Fruit fly (Drosophila melanogaster): Measurements from ENCODE around the gene CG8031.

The CG8031 gene

DNA sequence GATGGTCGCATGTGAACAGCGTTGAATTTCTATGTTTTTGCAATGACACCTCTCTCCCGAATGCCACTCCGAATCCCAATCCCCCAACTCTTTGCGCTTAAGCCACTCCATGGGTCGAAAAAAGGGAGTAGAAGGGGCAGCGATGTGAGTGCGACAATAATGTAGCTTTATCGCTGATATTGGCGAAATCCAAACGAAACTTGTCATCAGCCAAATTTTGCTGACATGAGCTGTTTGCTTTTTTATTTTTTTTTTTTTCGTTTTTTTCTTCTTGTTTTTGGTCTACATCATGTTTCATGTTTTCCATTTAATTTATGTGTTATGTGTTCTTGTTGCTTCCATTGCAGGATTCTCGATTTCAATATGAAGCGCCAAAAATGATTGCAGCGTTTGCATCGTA lies 7.9 kb upstream of the CG8031 start:
- no peak for TF ChIP-seq Crg-1 (GFP tag; optimal IDR thresholded peaks at IDR 0.05)
- TF ChIP-seq tj (GFP tag; optimal IDR thresholded peaks at IDR 0.05) = peak; percentile 99

DNA sequence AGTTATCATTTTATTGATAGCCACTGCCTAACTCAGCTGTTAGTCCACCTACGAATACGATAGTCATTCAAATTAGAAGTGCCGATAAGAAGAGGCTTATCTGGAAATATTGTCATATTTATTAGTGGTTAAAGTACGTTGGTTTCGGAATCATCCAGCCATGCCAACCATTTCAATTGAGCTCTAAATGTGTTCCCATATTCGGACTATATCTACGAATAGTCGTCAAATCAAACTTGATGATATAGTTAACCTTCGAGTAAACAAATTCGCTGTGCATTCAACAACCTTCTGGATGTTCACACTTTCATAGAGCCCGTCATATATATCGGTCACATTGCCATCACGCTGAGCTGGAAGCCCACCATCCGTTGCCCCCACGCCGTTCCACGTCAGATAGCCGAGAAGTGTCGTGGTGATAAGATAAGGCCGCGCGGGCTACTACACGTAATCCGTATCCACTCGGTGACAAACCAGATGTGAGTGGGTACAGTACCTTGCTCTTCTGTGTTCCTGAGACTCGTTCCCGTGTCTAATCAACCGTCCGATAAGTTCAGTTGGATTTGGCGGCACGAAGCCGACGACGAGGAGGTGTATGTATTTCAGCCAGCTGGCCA lies 7.3 kb upstream of the CG8031 start:
- TF ChIP-seq cic (GFP tag; optimal IDR thresholded peaks at IDR 0.05) (peak; percentile 42), bab1 (GFP tag; optimal IDR thresholded peaks at IDR 0.05) (no peak), Crg-1 (GFP tag; optimal IDR thresholded peaks at IDR 0.05) (no peak), Mnt (GFP tag; optimal IDR thresholded peaks at IDR 0.05) (peak; percentile 36), CG12768 (GFP tag; optimal IDR thresholded peaks at IDR 0.05) (no peak), CG5204 (GFP tag; optimal IDR thresholded peaks at IDR 0.05) (no peak), CG7101 (tag; optimal IDR thresholded peaks at IDR 0.05) (no peak), toe (GFP tag; optimal IDR thresholded peaks at IDR 0.05) (no peak), CG7045 (GFP tag; optimal IDR thresholded peaks at IDR 0.05) (no peak), CG1620 (GFP tag; optimal IDR thresholded peaks at IDR 0.05) (no peak), cnc (optimal IDR thresholded peaks at IDR 0.05) (no peak), kay (GFP tag; ENCODE audit: borderline replicate concordance) (no peak), tj (GFP tag; optimal IDR thresholded peaks at IDR 0.05) (no peak), CG11617 (GFP tag; optimal IDR thresholded peaks at IDR 0.05) (no peak), CG14711 (tag; optimal IDR thresholded peaks at IDR 0.05) (no peak), ovo (GFP tag; optimal IDR thresholded peaks at IDR 0.05) (peak; percentile 5), Clk (GFP tag; optimal IDR thresholded peaks at IDR 0.05) (no peak), Hr96 (GFP tag; optimal IDR thresholded peaks at IDR 0.05) (no peak), CG33017 (tag; optimal IDR thresholded peaks at IDR 0.05) (peak; percentile 19), pad (GFP tag; optimal IDR thresholded peaks at IDR 0.05) (no peak)

DNA sequence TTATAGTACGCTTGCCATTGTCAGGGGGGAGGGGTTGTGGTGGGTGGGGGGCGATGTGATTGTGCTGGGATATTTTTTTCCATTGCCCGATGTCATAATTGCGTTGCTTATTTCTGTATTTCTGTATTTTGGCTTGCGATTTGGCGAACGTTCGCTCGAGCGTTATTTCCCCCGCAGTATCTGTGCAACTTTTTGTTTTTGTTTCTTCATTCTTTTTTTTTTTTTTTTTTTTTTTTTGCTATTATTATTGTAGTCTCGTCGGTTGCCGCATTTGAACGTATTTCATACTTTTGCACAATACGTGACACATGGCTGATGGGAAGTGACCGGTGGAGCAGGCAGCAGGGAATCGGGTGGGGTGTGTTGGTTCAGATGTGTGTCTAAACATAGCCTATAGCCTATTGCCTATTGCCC lies 6.5 kb upstream of the CG8031 start:
- TF ChIP-seq kay (GFP tag; ENCODE audit: borderline replicate concordance) = peak; percentile 91
- no peak for TF ChIP-seq pad (GFP tag; optimal IDR thresholded peaks at IDR 0.05)
- no peak for TF ChIP-seq CG14711 (tag; optimal IDR thresholded peaks at IDR 0.05)
- peak; percentile 40 for TF ChIP-seq tj (GFP tag; optimal IDR thresholded peaks at IDR 0.05)
- TF ChIP-seq ovo (GFP tag; optimal IDR thresholded peaks at IDR 0.05) = no peak
- peak; percentile 90 for TF ChIP-seq cic (GFP tag; optimal IDR thresholded peaks at IDR 0.05)
- TF ChIP-seq Clk (GFP tag; optimal IDR thresholded peaks at IDR 0.05) = no peak
- TF ChIP-seq Mnt (GFP tag; optimal IDR thresholded peaks at IDR 0.05) = peak; percentile 65
- TF ChIP-seq CG11617 (GFP tag; optimal IDR thresholded peaks at IDR 0.05) = peak; percentile 8
- peak; percentile 47 for TF ChIP-seq CG12768 (GFP tag; optimal IDR thresholded peaks at IDR 0.05)

DNA sequence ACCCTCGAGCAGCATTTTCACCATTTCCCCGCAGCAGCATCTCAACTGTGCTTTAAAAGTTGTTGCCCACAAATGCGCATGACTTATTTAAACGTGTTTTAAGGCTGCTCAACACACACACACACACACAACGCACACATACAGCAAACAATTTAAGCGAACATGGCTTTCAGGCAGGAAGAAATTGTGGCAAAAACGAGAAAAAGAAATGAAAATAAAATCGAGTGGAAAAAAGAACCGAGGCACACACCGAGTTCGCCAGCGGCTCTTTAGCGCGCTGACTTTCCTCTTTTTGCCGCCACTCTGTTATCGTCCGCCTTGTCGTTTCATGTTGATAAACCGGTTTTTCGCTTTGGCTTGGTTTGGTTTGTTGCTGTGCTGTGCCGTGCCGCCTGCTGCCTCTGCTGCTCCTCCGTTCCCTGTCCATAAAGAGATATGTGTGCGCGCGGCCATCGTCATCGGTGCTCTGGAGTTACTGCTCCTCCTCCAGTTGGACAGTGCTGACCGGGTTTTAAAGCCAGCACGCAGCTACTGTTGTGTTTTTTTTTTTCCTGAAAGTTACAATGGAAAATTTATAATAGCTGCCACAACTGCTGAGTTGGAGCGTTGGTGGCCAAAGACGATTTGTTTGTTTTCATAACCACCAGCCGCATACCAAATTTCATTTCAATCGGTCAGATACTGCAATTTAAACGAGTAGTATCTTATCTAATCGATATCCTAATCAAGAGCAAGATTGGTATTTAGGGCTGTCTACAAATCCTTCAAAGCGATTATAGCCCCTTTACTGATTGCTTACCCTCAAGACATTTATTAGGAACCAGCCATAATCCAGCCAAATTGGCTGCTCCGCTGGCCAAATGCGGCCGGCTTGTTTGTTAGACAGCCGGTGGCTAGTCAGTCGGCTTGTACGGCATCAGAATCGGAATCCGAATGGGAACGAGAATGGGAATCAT lies 5.0 kb upstream of the CG8031 start:
- TF ChIP-seq Mnt (GFP tag; optimal IDR thresholded peaks at IDR 0.05) = no peak
- no peak for TF ChIP-seq tj (GFP tag; optimal IDR thresholded peaks at IDR 0.05)
- no peak for TF ChIP-seq CG1620 (GFP tag; optimal IDR thresholded peaks at IDR 0.05)
- TF ChIP-seq kay (GFP tag; ENCODE audit: borderline replicate concordance) = peak; percentile 67
- no peak for TF ChIP-seq Clk (GFP tag; optimal IDR thresholded peaks at IDR 0.05)
- no peak for TF ChIP-seq cic (GFP tag; optimal IDR thresholded peaks at IDR 0.05)
- no peak for TF ChIP-seq CG11617 (GFP tag; optimal IDR thresholded peaks at IDR 0.05)
- no peak for TF ChIP-seq CG7101 (tag; optimal IDR thresholded peaks at IDR 0.05)
- no peak for TF ChIP-seq CG33017 (tag; optimal IDR thresholded peaks at IDR 0.05)
- no peak for TF ChIP-seq pad (GFP tag; optimal IDR thresholded peaks at IDR 0.05)
- no peak for TF ChIP-seq toe (GFP tag; optimal IDR thresholded peaks at IDR 0.05)
- no peak for TF ChIP-seq Hr96 (GFP tag; optimal IDR thresholded peaks at IDR 0.05)
- TF ChIP-seq Crg-1 (GFP tag; optimal IDR thresholded peaks at IDR 0.05) = no peak
- TF ChIP-seq ovo (GFP tag; optimal IDR thresholded peaks at IDR 0.05) = peak; percentile 15
- TF ChIP-seq CG7045 (GFP tag; optimal IDR thresholded peaks at IDR 0.05) = no peak
- TF ChIP-seq CG12768 (GFP tag; optimal IDR thresholded peaks at IDR 0.05) = peak; percentile 21
- no peak for TF ChIP-seq CG5204 (GFP tag; optimal IDR thresholded peaks at IDR 0.05)
- no peak for TF ChIP-seq bab1 (GFP tag; optimal IDR thresholded peaks at IDR 0.05)

DNA sequence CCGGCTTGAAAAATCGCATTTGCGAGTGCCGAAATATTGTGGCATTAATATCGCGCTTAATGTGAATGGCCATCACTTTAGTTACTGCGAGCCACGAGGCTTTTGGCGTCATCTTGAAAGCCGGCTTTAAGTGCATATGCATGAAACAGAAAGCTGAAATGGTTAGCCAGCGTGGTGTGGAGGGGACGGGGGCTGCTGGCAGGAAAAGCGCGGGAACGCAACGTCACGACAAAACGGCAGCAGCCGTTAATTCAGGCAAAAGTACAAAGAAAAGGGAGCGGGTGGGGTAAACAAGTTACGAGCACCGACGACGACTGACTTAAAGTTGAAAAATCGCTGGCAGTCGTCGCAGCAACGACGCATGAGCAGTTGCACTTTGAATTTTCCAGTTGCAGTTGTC lies 4.3 kb upstream of the CG8031 start:
- TF ChIP-seq pad (GFP tag; optimal IDR thresholded peaks at IDR 0.05) (no peak), Mnt (GFP tag; optimal IDR thresholded peaks at IDR 0.05) (no peak), CG7101 (tag; optimal IDR thresholded peaks at IDR 0.05) (no peak)

DNA sequence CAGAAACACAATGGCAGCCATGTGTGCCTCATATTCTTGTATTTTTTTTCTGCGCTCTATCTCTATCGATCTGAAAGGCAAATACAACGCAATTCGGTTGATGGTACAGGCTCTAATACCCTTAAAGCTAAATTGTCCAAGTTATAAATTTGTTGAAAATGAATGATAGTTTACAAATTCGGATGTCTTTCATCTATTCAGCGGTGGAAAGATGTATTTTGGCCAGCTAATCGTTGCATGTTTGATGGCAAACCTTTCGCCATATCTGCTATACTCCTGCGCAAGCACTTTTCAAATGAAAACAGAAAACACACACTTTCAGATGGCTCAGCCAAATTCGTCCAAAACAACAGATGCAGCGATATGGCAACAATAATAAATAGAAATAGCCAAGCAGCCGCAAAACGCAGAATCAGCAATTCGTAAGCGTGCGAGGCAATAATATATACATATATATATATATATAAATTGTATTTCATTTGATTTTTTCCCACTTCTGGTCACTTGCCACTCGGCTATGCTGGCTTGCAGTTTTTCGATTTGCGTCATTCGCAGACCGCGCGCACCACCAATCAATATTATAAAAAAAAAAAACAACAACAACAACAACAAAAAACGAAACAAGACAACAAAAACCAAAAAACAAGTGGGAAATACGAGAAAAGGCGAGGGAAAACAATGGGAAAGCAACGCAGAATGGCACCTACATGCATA lies 3.2 kb upstream of the CG8031 start:
- TF ChIP-seq CG14711 (tag; optimal IDR thresholded peaks at IDR 0.05) = peak; percentile 23
- TF ChIP-seq CG7101 (tag; optimal IDR thresholded peaks at IDR 0.05) = no peak
- peak; percentile 96 for TF ChIP-seq tj (GFP tag; optimal IDR thresholded peaks at IDR 0.05)
- peak; percentile 89 for TF ChIP-seq kay (GFP tag; ENCODE audit: borderline replicate concordance)
